Fruit fly (Drosophila melanogaster) Kc167 (cell line): ENCODE data around the gene Atxn7.

Source experiments
- h ChIP-seq: fragments of >200 bp; optimal IDR thresholded peaks from 3 replicates; lab custom pipeline; 2018; ENCODE audit warnings: missing external identifiers
- insv ChIP-seq: fragments of >200 bp; optimal IDR thresholded peaks from 3 replicates; lab custom pipeline; 2018; ENCODE audit warnings: missing external identifiers

- TF ChIP-seq insv (lab: Kevin White, UChicago) = no peak
- TF ChIP-seq h = no peak
These were observed 37.5 kb downstream of the Atxn7 start for dm6 chr2L:2413093-2413492.
